Fruit fly (Drosophila melanogaster) whole organism, embryonic: ENCODE data around the gene CG3008.

Experiments used
- CG10959 ChIP-seq: fragments of 200-800 bp; sonication (Bioruptor generic); IDR thresholded peaks from 2 replicates; pipeline ENCODE4 v1.3.6; 2022; ENCODE audit warnings: missing biosample characterization, missing genetic modification characterization
- CG12104 ChIP-seq: fragments of 200-800 bp; sonication (Bioruptor generic); optimal IDR thresholded peaks from 3 replicates; lab custom pipeline; 2016; ENCODE audit warnings: missing biosample characterization, missing genetic modification characterization
- CG12155 ChIP-seq: fragments of 200-800 bp; sonication (Bioruptor generic); optimal IDR thresholded peaks from 3 replicates; lab custom pipeline; 2016; ENCODE audit warnings: missing biosample characterization, missing genetic modification characterization
- CG12744 ChIP-seq: fragments of 200-800 bp; sonication (Bioruptor generic); optimal IDR thresholded peaks from 2 replicates; lab custom pipeline; 2016; ENCODE audit warnings: missing biosample characterization, missing genetic modification characterization
- CG12769 ChIP-seq: fragments of 200-800 bp; sonication (Bioruptor generic); optimal IDR thresholded peaks from 2 replicates; lab custom pipeline; 2019; ENCODE audit warnings: missing biosample characterization, mild to moderate bottlenecking, missing genetic modification characterization, moderate library complexity
- CG14050 ChIP-seq: fragments of 200-800 bp; sonication (Bioruptor generic); IDR thresholded peaks from 3 replicates; pipeline ENCODE4 v1.3.6; 2022; ENCODE audit warnings: missing biosample characterization, missing genetic modification characterization
- CG14860 ChIP-seq: fragments of 200-800 bp; sonication (Bioruptor generic); IDR thresholded peaks from 3 replicates; pipeline ENCODE4 v1.3.6; 2022; ENCODE audit warnings: missing biosample characterization, missing genetic modification characterization; ENCODE audit not compliant: partially characterized antibody
- CG14965 ChIP-seq: fragments of 200-800 bp; sonication (Bioruptor generic); optimal IDR thresholded peaks from 2 replicates; lab custom pipeline; 2016; ENCODE audit warnings: missing biosample characterization, missing genetic modification characterization, borderline replicate concordance
- CG15011 ChIP-seq: fragments of 200-800 bp; sonication (Bioruptor generic); optimal IDR thresholded peaks from 3 replicates; lab custom pipeline; 2018; ENCODE audit warnings: missing biosample characterization, mild to moderate bottlenecking, missing genetic modification characterization
- CG17328 ChIP-seq: fragments of 200-800 bp; sonication (Bioruptor generic); IDR thresholded peaks from 2 replicates; pipeline ENCODE4 v1.3.6; 2022; ENCODE audit warnings: missing biosample characterization, missing genetic modification characterization
- CG17829 ChIP-seq: fragments of 200-800 bp; optimal IDR thresholded peaks from 2 replicates; lab custom pipeline; 2019; ENCODE audit warnings: missing biosample characterization, mild to moderate bottlenecking, missing genetic modification characterization, moderate library complexity
- CG18619 ChIP-seq: fragments of 200-800 bp; sonication (Bioruptor generic); optimal IDR thresholded peaks from 3 replicates; lab custom pipeline; 2017; ENCODE audit warnings: missing biosample characterization, mild to moderate bottlenecking, missing genetic modification characterization
- CG30020 ChIP-seq: fragments of 200-800 bp; optimal IDR thresholded peaks from 2 replicates; lab custom pipeline; 2019; ENCODE audit warnings: missing biosample characterization, mild to moderate bottlenecking, missing genetic modification characterization, moderate library complexity
- CG30403 ChIP-seq: fragments of 200-800 bp; sonication (Bioruptor generic); optimal IDR thresholded peaks from 3 replicates; lab custom pipeline; 2016; ENCODE audit warnings: missing biosample characterization, missing genetic modification characterization
- CG30431 ChIP-seq: fragments of 200-800 bp; sonication (Bioruptor generic); optimal IDR thresholded peaks from 2 replicates; lab custom pipeline; 2017; ENCODE audit warnings: missing biosample characterization, missing genetic modification characterization
- CG33213 ChIP-seq: fragments of 200-800 bp; sonication (Bioruptor generic); optimal IDR thresholded peaks from 3 replicates; lab custom pipeline; 2016; ENCODE audit warnings: missing biosample characterization, missing genetic modification characterization
- CG3838 ChIP-seq: fragments of 200-800 bp; sonication (Bioruptor generic); optimal IDR thresholded peaks from 3 replicates; lab custom pipeline; 2016; ENCODE audit warnings: missing biosample characterization, missing genetic modification characterization
- CG7745 ChIP-seq: fragments of 200-800 bp; sonication (Bioruptor generic); optimal IDR thresholded peaks from 2 replicates; lab custom pipeline; 2018; ENCODE audit warnings: missing biosample characterization, mild to moderate bottlenecking, missing genetic modification characterization, moderate library complexity
- CG7987 ChIP-seq: fragments of 200-800 bp; sonication (Bioruptor generic); optimal IDR thresholded peaks from 2 replicates; lab custom pipeline; 2018; ENCODE audit warnings: missing biosample characterization, mild to moderate bottlenecking, missing genetic modification characterization, moderate library complexity
- CG8089 ChIP-seq: fragments of 200-800 bp; sonication (Bioruptor generic); optimal IDR thresholded peaks from 3 replicates; lab custom pipeline; 2016; ENCODE audit warnings: missing biosample characterization, missing genetic modification characterization
- CG9215 ChIP-seq: fragments of 200-800 bp; sonication (Bioruptor generic); IDR thresholded peaks from 2 replicates; pipeline ENCODE4 v1.3.6; 2022; ENCODE audit warnings: missing biosample characterization, missing genetic modification characterization
- Dp ChIP-seq: fragments of 200-800 bp; sonication (Bioruptor generic); optimal IDR thresholded peaks from 2 replicates; lab custom pipeline; 2018; ENCODE audit warnings: missing biosample characterization, mild to moderate bottlenecking, missing genetic modification characterization, moderate library complexity
- HLH4C ChIP-seq: fragments of 200-800 bp; sonication (Bioruptor generic); IDR thresholded peaks from 3 replicates; pipeline ENCODE4 v1.3.6; 2022; ENCODE audit warnings: missing biosample characterization, missing genetic modification characterization; ENCODE audit not compliant: partially characterized antibody
- Hr78 ChIP-seq, 2 experiments: fragments of 200-800 bp in 1 of 2; fragments of >200 bp in 1 of 2; sonication (Bioruptor generic) in 1 of 2; optimal IDR thresholded peaks; 2 replicates each; lab custom pipeline; 2017 to 2019; ENCODE audit warnings: missing biosample characterization in 2 of 2, missing genetic modification characterization in 2 of 2, mild to moderate bottlenecking in 1 of 2, moderate library complexity in 1 of 2
- Sin3A ChIP-seq: fragments of >200 bp; optimal IDR thresholded peaks from 2 replicates; lab custom pipeline; 2018
- Trl ChIP-seq, 3 experiments: fragments of >200 bp in 2 of 3; fragments of 200-800 bp in 1 of 3; sonication (Bioruptor generic) in 1 of 3; optimal IDR thresholded peaks; 2 replicates in 1 of 3; 3 replicates in 2 of 3; lab custom pipeline; 2016 to 2017; ENCODE audit warnings: missing biosample characterization in 1 of 3, missing genetic modification characterization in 1 of 3
- YL-1 ChIP-seq: fragments of 200-800 bp; sonication (Bioruptor generic); optimal IDR thresholded peaks from 3 replicates; lab custom pipeline; 2017; ENCODE audit warnings: missing biosample characterization, mild to moderate bottlenecking, missing genetic modification characterization
- al ChIP-seq: fragments of 200-800 bp; sonication (Bioruptor generic); IDR thresholded peaks from 2 replicates; pipeline ENCODE4 v1.3.6; 2022; ENCODE audit warnings: missing biosample characterization, missing genetic modification characterization
- ash1 ChIP-seq: fragments of 200-800 bp; sonication (Bioruptor generic); optimal IDR thresholded peaks from 2 replicates; lab custom pipeline; 2018; ENCODE audit warnings: missing biosample characterization, mild to moderate bottlenecking, missing genetic modification characterization
- bab2 ChIP-seq: fragments of 200-800 bp; sonication (Bioruptor generic); optimal IDR thresholded peaks from 2 replicates; lab custom pipeline; 2016; ENCODE audit warnings: missing biosample characterization, missing genetic modification characterization
- cad ChIP-seq: fragments of >200 bp; optimal IDR thresholded peaks from 2 replicates; lab custom pipeline; 2017; ENCODE audit warnings: missing biosample characterization, missing genetic modification characterization
- crp ChIP-seq, 2 experiments: fragments of 200-800 bp; sonication (Bioruptor generic); optimal IDR thresholded peaks; 2 replicates in 1 of 2; 3 replicates in 1 of 2; lab custom pipeline; 2017; ENCODE audit warnings: missing biosample characterization in 2 of 2, missing genetic modification characterization in 2 of 2, mild to moderate bottlenecking in 1 of 2, moderate library complexity in 1 of 2
- dpn ChIP-seq, 2 experiments: fragments of 200-800 bp; sonication (Bioruptor generic); optimal IDR thresholded peaks; 3 replicates each; lab custom pipeline; 2016; ENCODE audit warnings: missing biosample characterization in 2 of 2, missing genetic modification characterization in 2 of 2
- emc ChIP-seq: fragments of 200-800 bp; sonication (Bioruptor generic); optimal IDR thresholded peaks from 2 replicates; lab custom pipeline; 2016; ENCODE audit warnings: missing biosample characterization, missing genetic modification characterization
- gcm2 ChIP-seq: fragments of 200-800 bp; sonication (Bioruptor generic); optimal IDR thresholded peaks from 2 replicates; lab custom pipeline; 2016; ENCODE audit warnings: missing biosample characterization, missing genetic modification characterization
- hb ChIP-seq: fragments of 200-800 bp; sonication (Bioruptor generic); IDR thresholded peaks from 3 replicates; pipeline ENCODE4 v1.3.6; 2022; ENCODE audit warnings: missing biosample characterization, missing genetic modification characterization; ENCODE audit not compliant: partially characterized antibody
- her ChIP-seq: fragments of 200-800 bp; sonication (Bioruptor generic); optimal IDR thresholded peaks from 2 replicates; lab custom pipeline; 2016; ENCODE audit warnings: missing biosample characterization, missing genetic modification characterization
- kah ChIP-seq: fragments of 200-800 bp; sonication (Bioruptor generic); optimal IDR thresholded peaks from 2 replicates; lab custom pipeline; 2018; ENCODE audit warnings: missing biosample characterization, mild to moderate bottlenecking, missing genetic modification characterization
- lmd ChIP-seq: fragments of 200-800 bp; sonication (Bioruptor generic); IDR thresholded peaks from 2 replicates; pipeline ENCODE4 v1.3.6; 2022; ENCODE audit warnings: missing biosample characterization, missing genetic modification characterization
- mirr ChIP-seq: fragments of 200-800 bp; sonication (Bioruptor generic); optimal IDR thresholded peaks from 3 replicates; lab custom pipeline; 2018; ENCODE audit warnings: missing biosample characterization, mild to moderate bottlenecking, missing genetic modification characterization
- ranshi ChIP-seq: fragments of 200-800 bp; sonication (Bioruptor generic); IDR thresholded peaks from 2 replicates; pipeline ENCODE4 v1.3.6; 2022; ENCODE audit warnings: missing biosample characterization, missing genetic modification characterization
- scrt ChIP-seq: fragments of 200-800 bp; sonication (Bioruptor generic); optimal IDR thresholded peaks from 2 replicates; lab custom pipeline; 2018; ENCODE audit warnings: missing biosample characterization, mild to moderate bottlenecking, missing genetic modification characterization, moderate library complexity
- sens ChIP-seq: fragments of 200-800 bp; sonication (Bioruptor generic); peaks from one replicate; lab custom pipeline; 2016; ENCODE audit warnings: missing biosample characterization, missing genetic modification characterization
- sisA ChIP-seq: fragments of 200-800 bp; sonication (Bioruptor generic); IDR thresholded peaks from 2 replicates; pipeline ENCODE4 v1.3.6; 2022; ENCODE audit warnings: missing biosample characterization, missing genetic modification characterization
- stc ChIP-seq: fragments of 200-800 bp; sonication (Bioruptor generic); IDR thresholded peaks from 2 replicates; pipeline ENCODE4 v1.3.6; 2022; ENCODE audit warnings: missing biosample characterization, missing genetic modification characterization
- tio ChIP-seq: fragments of 200-800 bp; sonication (Bioruptor generic); optimal IDR thresholded peaks from 2 replicates; lab custom pipeline; 2017; ENCODE audit warnings: missing biosample characterization, missing genetic modification characterization, inconsistent platforms
- tll ChIP-seq, 2 experiments: fragments of 200-800 bp in 1 of 2; fragments of >200 bp in 1 of 2; sonication (Bioruptor generic) in 1 of 2; optimal IDR thresholded peaks; 2 replicates each; lab custom pipeline; 2017 to 2019; ENCODE audit warnings: missing biosample characterization in 2 of 2, missing genetic modification characterization in 2 of 2, mild to moderate bottlenecking in 1 of 2, moderate library complexity in 1 of 2
- twi ChIP-seq: fragments of 200-800 bp; optimal IDR thresholded peaks from 2 replicates; lab custom pipeline; 2019; ENCODE audit warnings: missing biosample characterization, mild to moderate bottlenecking, missing genetic modification characterization, moderate library complexity
- wor ChIP-seq: fragments of 200-800 bp; sonication (Bioruptor generic); IDR thresholded peaks from 2 replicates; pipeline ENCODE4 v1.3.6; 2022; ENCODE audit warnings: missing biosample characterization, missing genetic modification characterization

Gene CG3008

DNA sequence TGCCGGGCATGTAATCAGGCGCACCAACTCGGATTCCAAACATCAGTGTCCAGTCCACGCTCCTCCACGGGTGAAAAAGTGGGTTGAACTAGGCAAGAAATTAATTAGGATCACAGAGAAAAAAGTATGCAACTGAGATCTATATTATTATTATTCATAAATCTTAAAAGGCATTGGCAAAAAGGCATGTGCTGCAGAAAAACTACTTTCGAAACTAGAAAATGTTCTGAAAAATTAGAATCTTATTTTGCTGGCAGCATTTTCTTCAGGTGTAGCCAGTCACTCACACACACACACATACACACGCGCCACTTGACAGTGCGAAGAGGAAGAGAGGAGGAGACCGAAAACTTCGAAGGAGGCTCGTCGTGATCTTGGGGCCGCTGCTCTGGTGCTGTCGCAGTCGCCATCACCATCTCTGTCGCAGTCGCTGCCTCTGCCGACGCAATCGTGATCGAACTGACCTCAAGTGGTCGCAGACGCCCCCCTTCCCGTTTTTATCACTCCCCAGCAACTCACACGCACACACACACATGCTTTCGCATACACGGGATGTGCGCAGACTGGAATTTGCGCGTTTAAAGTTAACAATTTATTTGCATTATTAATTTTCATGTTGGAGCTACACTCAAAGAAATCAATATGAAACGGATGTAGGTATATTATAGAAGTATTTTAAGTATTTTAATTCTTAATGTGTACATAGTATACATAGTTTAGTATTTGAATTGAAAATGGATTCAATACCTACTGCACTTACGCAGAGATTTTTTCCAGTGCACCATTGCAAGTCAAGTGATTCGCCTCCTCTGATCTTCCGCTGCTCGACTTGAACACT is 4.5 kb downstream of the CG3008 start (continued):
- peak; percentile 8 for TF ChIP-seq scrt
- peak; percentile 63 for TF ChIP-seq sisA (GFP tag; lab: Robert Waterston, UW)
- no peak for TF ChIP-seq tll (GFP tag; optimal IDR thresholded peaks at IDR 0.05; lab: Kevin White, UChicago)
- TF ChIP-seq Dp (GFP tag; lab: Kevin White, UChicago) = no peak
- no peak for TF ChIP-seq mirr (GFP tag; lab: Kevin White, UChicago)
- TF ChIP-seq CG30403 (GFP tag; lab: Kevin White, UChicago) = peak; percentile 17
- TF ChIP-seq CG7987 = no peak
- peak; percentile 63 for TF ChIP-seq lmd (GFP tag; lab: Robert Waterston, UW)
- no peak for TF ChIP-seq CG12744
- TF ChIP-seq CG10959 (GFP tag; lab: Robert Waterston, UW) = peak; percentile 57; the same call in 1 of the 2 replicates
- peak; percentile 31 for TF ChIP-seq bab2
- peak; percentile 58 for TF ChIP-seq tio (GFP tag; lab: Kevin White, UChicago)
- no peak for TF ChIP-seq Trl (optimal IDR thresholded peaks at IDR 0.05; lab: Kevin White, UChicago)
- TF ChIP-seq Trl (GFP tag; optimal IDR thresholded peaks at IDR 0.05; lab: Kevin White, UChicago) = peak; percentile 27
- no peak for TF ChIP-seq her (GFP tag; lab: Kevin White, UChicago)
- TF ChIP-seq CG30431 = peak; percentile 24
- TF ChIP-seq Sin3A (lab: Kevin White, UChicago) = no peak
- no peak for TF ChIP-seq ash1 (GFP tag; lab: Kevin White, UChicago)
- peak; percentile 95 for TF ChIP-seq sens (GFP tag; lab: Kevin White, UChicago)
- TF ChIP-seq gcm2 = no peak
- TF ChIP-seq CG17829 (tag; lab: Kevin White, UChicago) = peak; percentile 45
- peak in 1 of 2 experiments; percentile 70 for TF ChIP-seq Hr78 (GFP tag; optimal IDR thresholded peaks at IDR 0.05; lab: Kevin White, UChicago)
- no peak for TF ChIP-seq CG12104
- TF ChIP-seq CG18619 (GFP tag; lab: Kevin White, UChicago) = peak; percentile 24
- TF ChIP-seq CG14860 = no peak
- TF ChIP-seq CG33213 = peak; percentile 30
- TF ChIP-seq wor = peak; percentile 32
- no peak for TF ChIP-seq CG7745 (tag; lab: Kevin White, UChicago)
- TF ChIP-seq CG12155 (GFP tag; lab: Kevin White, UChicago) = peak; percentile 39
- peak; percentile 35 for TF ChIP-seq twi
- TF ChIP-seq CG8089 (GFP tag; lab: Kevin White, UChicago) = no peak
- peak; percentile 39; the same call in 2 of the 3 replicates for TF ChIP-seq CG14050 (GFP tag; lab: Robert Waterston, UW)
- peak; percentile 43 for TF ChIP-seq CG9215 (GFP tag; lab: Robert Waterston, UW)
- peak; percentile 80 for TF ChIP-seq stc (GFP tag; lab: Robert Waterston, UW)
- TF ChIP-seq CG30020 (tag; lab: Kevin White, UChicago) = no peak
- no peak for TF ChIP-seq CG3838 (GFP tag; lab: Kevin White, UChicago)
- peak; percentile 52; the same call in 1 of the 2 replicates for TF ChIP-seq al (GFP tag; lab: Robert Waterston, UW)
- TF ChIP-seq emc = no peak
- peak in 1 of 2 experiments; percentile 41 for TF ChIP-seq dpn (GFP tag; optimal IDR thresholded peaks at IDR 0.05; lab: Kevin White, UChicago)
- TF ChIP-seq crp (GFP tag; optimal IDR thresholded peaks at IDR 0.05; lab: Kevin White, UChicago) = no peak
- TF ChIP-seq kah = no peak
- no peak for TF ChIP-seq hb
- no peak for TF ChIP-seq cad (GFP tag; lab: Kevin White, UChicago)
- peak; percentile 72 for TF ChIP-seq ranshi
- TF ChIP-seq CG17328 = peak; percentile 69
- TF ChIP-seq YL-1 (GFP tag; lab: Kevin White, UChicago) = no peak
- TF ChIP-seq CG15011 (GFP tag; lab: Kevin White, UChicago) = peak; percentile 32
- no peak for TF ChIP-seq HLH4C (GFP tag; lab: Robert Waterston, UW)
- peak; percentile 69 for TF ChIP-seq CG12769 (tag; lab: Kevin White, UChicago)
- no peak for TF ChIP-seq CG14965 (GFP tag; lab: Kevin White, UChicago)
